Worm (Caenorhabditis elegans): Measurements from ENCODE around the gene C45G9.4.

C45G9.4 gene

DNA sequence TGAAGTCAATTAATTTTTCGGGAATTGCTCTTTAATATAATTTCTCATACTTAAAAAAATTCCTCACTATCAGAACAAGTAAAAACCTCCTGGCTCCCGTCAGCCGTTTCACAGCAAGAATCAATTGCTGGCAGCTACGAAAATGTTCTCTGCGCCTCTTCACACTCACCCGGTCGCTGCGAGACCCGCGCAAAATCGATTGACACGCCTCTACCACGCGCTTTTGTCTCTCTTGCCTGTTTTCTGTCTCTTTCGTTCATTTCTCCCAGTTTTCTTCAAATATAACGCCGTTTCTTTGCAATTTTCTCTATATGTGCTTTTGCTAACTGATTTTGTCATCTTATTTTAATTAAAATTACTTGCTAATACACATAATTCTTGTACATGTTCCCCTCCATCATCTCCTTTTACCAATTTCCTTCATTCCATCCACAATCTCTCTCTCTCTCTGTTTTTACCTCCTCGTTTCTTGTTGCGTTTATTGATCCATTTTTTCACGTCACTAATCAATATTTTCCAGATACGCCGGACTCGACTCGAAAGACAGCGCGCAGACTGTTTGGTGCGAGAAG, 38.0 kb upstream of the C45G9.4 start, which contains the start of gene pcf-11:
Gene pcf-11, plus strand, starts transcription at position 522 of the 572 bp plus-strand sequence.
- TF ChIP-seq F55B11.4 (tag; optimal IDR thresholded peaks at IDR 0.05; ENCODE audit: borderline replicate concordance, insufficient read depth) (no peak), let-607 (tag; optimal IDR thresholded peaks at IDR 0.05) (peak; percentile 33 to 36), hmg-20 (GFP tag; IDR thresholded peaks at IDR 0.05) (no peak), B0019.2 (GFP tag; conservative IDR thresholded peaks at IDR 0.05) (no peak), B0336.3 (GFP tag; IDR thresholded peaks at IDR 0.05) (no peak), nhr-27 (tag; optimal IDR thresholded peaks at IDR 0.05) (no peak), egrh-3 (GFP tag; IDR thresholded peaks at IDR 0.05) (no peak), ztf-26 (tag; optimal IDR thresholded peaks at IDR 0.05) (no peak), somi-1 (GFP tag; optimal IDR thresholded peaks at IDR 0.05) (no peak), lin-40 (tag; optimal IDR thresholded peaks at IDR 0.05) (peak; percentile 1), madf-10 (tag; optimal IDR thresholded peaks at IDR 0.05) (peak; percentile 14), nfyb-1 (GFP tag; IDR thresholded peaks at IDR 0.05) (no peak), ZK185.1 (tag; optimal IDR thresholded peaks at IDR 0.05; ENCODE audit: poor library complexity, severe bottlenecking) (peak; percentile 5), F57C9.4 (tag; optimal IDR thresholded peaks at IDR 0.05) (no peak), tbp1 (GFP tag; optimal IDR thresholded peaks at IDR 0.05) (peak; percentile 15), Y53G8AR.9 (GFP tag; conservative IDR thresholded peaks at IDR 0.05) (no peak), ama-1 (optimal IDR thresholded peaks at IDR 0.05) (no peak), ama-1 (GFP tag; optimal IDR thresholded peaks at IDR 0.05) (no peak), xnd-1 (tag; optimal IDR thresholded peaks at IDR 0.05) (no peak), Y95B8A.8 (GFP tag; IDR thresholded peaks at IDR 0.05) (no peak), die-1 (tag; optimal IDR thresholded peaks at IDR 0.05) (no peak), attf-5 (GFP tag; optimal IDR thresholded peaks at IDR 0.05) (peak; percentile 26), F57A8.1 (GFP tag; optimal IDR thresholded peaks at IDR 0.05) (no peak), bed-1 (GFP tag; IDR thresholded peaks at IDR 0.05) (no peak), pha-4 (tag; optimal IDR thresholded peaks at IDR 0.05) (no peak), ceh-100 (GFP tag; IDR thresholded peaks at IDR 0.05) (no peak), hmg-1.2 (GFP tag; IDR thresholded peaks at IDR 0.05) (peak; percentile 46; the same call in 1 of the 2 replicates), nhr-80 (tag; optimal IDR thresholded peaks at IDR 0.05) (peak; percentile 24), snpc-3.4 (tag; optimal IDR thresholded peaks at IDR 0.05) (peak; percentile 26), hrde-1 (tag; optimal IDR thresholded peaks at IDR 0.05; ENCODE audit: borderline replicate concordance) (no peak), fkh-3 (tag; optimal IDR thresholded peaks at IDR 0.05) (no peak), ceh-79 (tag; optimal IDR thresholded peaks at IDR 0.05) (no peak), mcd-1 (GFP tag; IDR thresholded peaks at IDR 0.05) (peak; percentile 36; the same call in 1 of the 2 replicates), dox-1 (GFP tag; IDR thresholded peaks at IDR 0.05) (no peak), attf-3 (GFP tag; conservative IDR thresholded peaks at IDR 0.05) (no peak), lin-54 (GFP tag; optimal IDR thresholded peaks at IDR 0.05) (peak; percentile 17), atf-7 (tag; optimal IDR thresholded peaks at IDR 0.05) (no peak), lin-35 (GFP tag; optimal IDR thresholded peaks at IDR 0.05) (peak in 1 of 3 experiments; percentile 58), ztf-18 (tag; optimal IDR thresholded peaks at IDR 0.05) (peak; percentile 46), zfh-2 (GFP tag; conservative IDR thresholded peaks at IDR 0.05) (peak; percentile 73), repo-1 (tag; optimal IDR thresholded peaks at IDR 0.05) (no peak), ztf-28 (GFP tag; IDR thresholded peaks at IDR 0.05) (no peak), Y79H2A.3 (GFP tag; conservative IDR thresholded peaks at IDR 0.05) (no peak), F33H1.4 (GFP tag; IDR thresholded peaks at IDR 0.05) (peak; percentile 73), aptf-2 (GFP tag; conservative IDR thresholded peaks at IDR 0.05) (no peak), snpc-4 (GFP tag; optimal IDR thresholded peaks at IDR 0.05) (no peak), snpc-4 (tag; optimal IDR thresholded peaks at IDR 0.05) (peak in 2 of 4 experiments; percentile 17 to 31), sea-2 (GFP tag; IDR thresholded peaks at IDR 0.05) (no peak), mes-4 (tag; optimal IDR thresholded peaks at IDR 0.05) (no peak)
